Worm (Caenorhabditis elegans): ENCODE results near the gene C52E2.2.

Gene C52E2.2

DNA sequence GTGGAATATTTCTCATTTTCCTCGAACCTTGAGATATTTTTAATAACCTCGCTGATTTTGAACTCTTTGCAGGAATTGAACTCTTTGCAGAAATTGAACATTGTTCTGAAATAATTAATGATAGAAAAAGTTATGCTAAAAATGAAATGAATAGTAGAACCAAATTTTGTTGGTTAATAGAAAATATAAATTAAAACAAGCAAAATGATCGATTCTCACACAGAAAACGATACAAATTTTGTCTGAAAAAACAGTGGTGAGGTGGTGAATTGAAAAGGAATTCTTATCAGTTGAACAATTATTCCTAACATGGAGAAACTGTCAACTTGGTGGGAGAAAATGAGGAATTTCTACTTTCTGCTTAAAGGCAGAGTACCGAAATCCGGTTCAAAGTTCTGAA, 32.0 kb downstream of the C52E2.2 start, which contains the start of gene math-6:
Gene math-6 (minus strand): TSS at position 101 of the 400 bp plus-strand sequence.
- TF ChIP-seq lin-14 (GFP tag; optimal IDR thresholded peaks at IDR 0.05) (no peak), grh-1 (GFP tag; IDR thresholded peaks at IDR 0.05) (no peak), alr-1 (tag; optimal IDR thresholded peaks at IDR 0.05; ENCODE audit: borderline replicate concordance) (no peak), unc-62 (GFP tag; optimal IDR thresholded peaks at IDR 0.05) (no peak), nhr-90 (tag; optimal IDR thresholded peaks at IDR 0.05; ENCODE audit: poor library complexity) (no peak), dsc-1 (tag; optimal IDR thresholded peaks at IDR 0.05) (no peak), nhr-11 (tag; optimal IDR thresholded peaks at IDR 0.05) (no peak), lin-35 (GFP tag; optimal IDR thresholded peaks at IDR 0.05) (no peak)

DNA sequence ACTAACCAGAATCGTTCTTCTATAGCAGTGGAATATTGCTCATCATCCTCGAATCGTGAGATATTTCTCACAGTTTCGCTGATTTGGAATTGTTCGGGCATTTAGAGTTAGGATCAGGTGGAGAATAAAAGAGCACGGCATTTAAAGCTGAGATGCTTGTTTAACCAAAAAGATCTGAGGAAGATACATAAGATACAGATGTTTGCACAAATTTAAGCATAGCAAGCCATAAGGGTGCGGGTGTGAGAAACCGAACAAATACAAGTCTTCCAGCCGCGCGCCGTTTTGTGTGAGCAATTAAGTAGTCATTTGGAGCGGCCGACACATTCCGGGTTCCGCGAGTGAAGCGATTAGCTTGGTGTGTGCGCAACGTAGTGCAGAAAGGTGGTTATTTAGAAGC, 33.8 kb downstream of the C52E2.2 start, which contains the start of gene math-7:
Gene math-7 (minus strand): TSS at position 101 of the 400 bp plus-strand sequence.
- TF ChIP-seq pqm-1 (tag; optimal IDR thresholded peaks at IDR 0.05) = no peak
- TF ChIP-seq nhr-11 (tag; optimal IDR thresholded peaks at IDR 0.05) = no peak
- TF ChIP-seq grh-1 (GFP tag; IDR thresholded peaks at IDR 0.05) = no peak
- TF ChIP-seq ama-1 (optimal IDR thresholded peaks at IDR 0.05) = no peak
- TF ChIP-seq lin-13 (GFP tag; optimal IDR thresholded peaks at IDR 0.05) = no peak
- TF ChIP-seq ztf-4 (tag; optimal IDR thresholded peaks at IDR 0.05) = no peak
- no peak for TF ChIP-seq nhr-90 (tag; optimal IDR thresholded peaks at IDR 0.05; ENCODE audit: poor library complexity)
- TF ChIP-seq snpc-4 (tag; optimal IDR thresholded peaks at IDR 0.05) = no peak
- TF ChIP-seq tlp-1 (tag; optimal IDR thresholded peaks at IDR 0.05) = no peak
- TF ChIP-seq elt-2 (tag; optimal IDR thresholded peaks at IDR 0.05) = no peak
- no peak for TF ChIP-seq sptf-1 (tag; optimal IDR thresholded peaks at IDR 0.05)
- TF ChIP-seq C16A3.4 (tag; optimal IDR thresholded peaks at IDR 0.05) = no peak

DNA sequence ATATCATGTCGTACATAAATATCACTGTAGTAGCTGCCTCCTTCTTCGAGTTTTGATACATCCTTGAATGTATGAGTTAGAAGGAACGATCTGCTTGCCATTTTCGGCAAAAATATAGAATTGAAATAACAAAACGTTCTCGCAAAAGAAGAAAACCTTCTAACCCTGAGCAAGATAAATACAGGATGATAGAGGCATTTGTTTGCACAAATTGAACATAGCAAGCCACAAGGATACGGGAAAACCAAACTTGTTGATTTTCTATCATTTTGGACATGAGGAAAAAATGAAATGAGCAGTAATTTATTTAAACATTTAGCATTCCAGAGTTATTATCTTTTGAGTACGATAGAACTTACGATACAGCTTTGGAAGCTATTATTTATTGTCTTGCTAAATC, 36.5 kb downstream of the C52E2.2 start, which contains the start of gene math-8:
Gene math-8 (minus strand): TSS at position 101 of the 400 bp plus-strand sequence.
- no peak for TF ChIP-seq egl-13 (tag; optimal IDR thresholded peaks at IDR 0.05)
- no peak for TF ChIP-seq grh-1 (GFP tag; IDR thresholded peaks at IDR 0.05)
- no peak for TF ChIP-seq fkh-8 (tag; optimal IDR thresholded peaks at IDR 0.05)
- TF ChIP-seq ets-5 (GFP tag; IDR thresholded peaks at IDR 0.05) = no peak
- no peak for TF ChIP-seq sox-4 (tag; optimal IDR thresholded peaks at IDR 0.05)
- no peak for TF ChIP-seq ceh-90 (tag; optimal IDR thresholded peaks at IDR 0.05)
- no peak for TF ChIP-seq C34B4.2 (tag; optimal IDR thresholded peaks at IDR 0.05)
- TF ChIP-seq nhr-47 (tag; optimal IDR thresholded peaks at IDR 0.05) = no peak
- TF ChIP-seq unc-86 (tag; optimal IDR thresholded peaks at IDR 0.05) = no peak
- TF ChIP-seq nhr-76 (tag; optimal IDR thresholded peaks at IDR 0.05) = no peak
- no peak for TF ChIP-seq lin-13 (GFP tag; optimal IDR thresholded peaks at IDR 0.05)
- no peak for TF ChIP-seq aly-2 (tag; optimal IDR thresholded peaks at IDR 0.05)

DNA sequence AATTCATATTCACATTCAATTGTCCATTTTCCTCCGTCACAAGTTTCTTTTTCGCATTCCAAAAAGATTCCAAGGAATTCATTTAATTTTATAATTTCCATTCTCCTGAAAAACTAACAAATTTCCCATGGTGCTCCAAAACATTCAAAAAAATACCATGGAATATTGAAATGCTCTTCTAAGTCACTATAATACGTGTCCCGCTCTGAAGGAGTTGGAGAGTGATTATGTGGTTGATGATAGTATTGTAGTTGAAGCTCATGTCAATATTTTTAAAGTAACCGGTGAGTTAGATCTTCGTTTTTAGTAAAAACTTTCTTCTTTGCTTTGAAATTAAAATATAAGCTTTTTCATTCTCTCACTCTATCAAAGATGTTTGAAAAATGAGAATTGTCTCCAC, 38.1 kb downstream of the C52E2.2 start, which contains the start of gene math-9:
Gene math-9 (minus strand): TSS at position 101 of the 400 bp plus-strand sequence.
- TF ChIP-seq C34B4.2 (tag; optimal IDR thresholded peaks at IDR 0.05) (no peak), efl-1 (optimal IDR thresholded peaks at IDR 0.05) (no peak), efl-1 (GFP tag; optimal IDR thresholded peaks at IDR 0.05 in 1 of 2) (peak in 1 of 2 experiments; percentile 45)

ce11 chrII:1893912-1894311, 41.3 kb downstream of the C52E2.2 start, which contains the start of gene C16C4.1:
TSS of gene C16C4.1 (plus strand) at chrII:1894212.
- TF ChIP-seq lsy-2 (tag; optimal IDR thresholded peaks at IDR 0.05) (no peak), lin-15B (tag; optimal IDR thresholded peaks at IDR 0.05) (no peak), nhr-77 (tag; optimal IDR thresholded peaks at IDR 0.05) (no peak), hlh-4 (tag; optimal IDR thresholded peaks at IDR 0.05) (no peak), mab-9 (GFP tag; IDR thresholded peaks at IDR 0.05) (no peak), nhr-76 (tag; optimal IDR thresholded peaks at IDR 0.05) (no peak), lin-14 (GFP tag; optimal IDR thresholded peaks at IDR 0.05) (no peak), aha-1 (tag; optimal IDR thresholded peaks at IDR 0.05) (no peak), C34B4.2 (tag; optimal IDR thresholded peaks at IDR 0.05) (no peak)
